Fruit fly (Drosophila melanogaster) whole organism, adult: ENCODE results near the gene CG32374.

Source experiments
- CG11617 ChIP-seq: fragments of 200-800 bp; sonication (Bioruptor generic); optimal IDR thresholded peaks from 2 replicates; lab custom pipeline; 2017; ENCODE audit warnings: mild to moderate bottlenecking, missing biosample characterization, missing genetic modification reagents, missing genetic modification characterization
- CG14711 ChIP-seq: fragments of 200-800 bp; sonication (Bioruptor generic); optimal IDR thresholded peaks from 2 replicates; lab custom pipeline; 2018; ENCODE audit warnings: missing biosample characterization, mild to moderate bottlenecking, missing genetic modification characterization, moderate library complexity
- CG1620 ChIP-seq: fragments of 200-800 bp; sonication (Bioruptor generic); optimal IDR thresholded peaks from 2 replicates; lab custom pipeline; 2016; ENCODE audit warnings: missing biosample characterization, missing genetic modification characterization
- CG33017 ChIP-seq: fragments of 200-800 bp; sonication (Bioruptor generic); optimal IDR thresholded peaks from 2 replicates; lab custom pipeline; 2018; ENCODE audit warnings: missing biosample characterization, mild to moderate bottlenecking, missing genetic modification characterization, moderate library complexity
- CG5204 ChIP-seq: fragments of 200-800 bp; sonication (Bioruptor generic); optimal IDR thresholded peaks from 2 replicates; lab custom pipeline; 2016; ENCODE audit warnings: missing biosample characterization, missing genetic modification characterization
- CG7101 ChIP-seq: fragments of 200-800 bp; sonication (Bioruptor generic); optimal IDR thresholded peaks from 2 replicates; lab custom pipeline; 2018; ENCODE audit warnings: missing biosample characterization, mild to moderate bottlenecking, missing genetic modification characterization, moderate library complexity
- Clk ChIP-seq: fragments of 200-800 bp; sonication (Bioruptor generic); optimal IDR thresholded peaks from 2 replicates; lab custom pipeline; 2017; ENCODE audit warnings: missing biosample characterization, missing genetic modification characterization
- bab1 ChIP-seq: fragments of 200-800 bp; sonication (Bioruptor generic); optimal IDR thresholded peaks from 3 replicates; lab custom pipeline; 2019; ENCODE audit warnings: missing biosample characterization, mild to moderate bottlenecking, missing genetic modification characterization, moderate library complexity
- tj ChIP-seq: fragments of 200-800 bp; sonication (Bioruptor generic); optimal IDR thresholded peaks from 3 replicates; lab custom pipeline; 2017; ENCODE audit warnings: missing biosample characterization, mild to moderate bottlenecking, missing genetic modification characterization, moderate library complexity
- toe ChIP-seq: fragments of 200-800 bp; sonication (Bioruptor generic); optimal IDR thresholded peaks from 2 replicates; lab custom pipeline; 2016; ENCODE audit warnings: missing biosample characterization, missing genetic modification characterization

- no peak for TF ChIP-seq toe (GFP tag; lab: Kevin White, UChicago)
- TF ChIP-seq CG7101 (tag; lab: Kevin White, UChicago) = no peak
- no peak for TF ChIP-seq CG11617
- TF ChIP-seq bab1 = no peak
- TF ChIP-seq CG1620 = no peak
- TF ChIP-seq CG5204 (GFP tag; lab: Kevin White, UChicago) = no peak
- TF ChIP-seq Clk (GFP tag; lab: Kevin White, UChicago) = no peak
- no peak for TF ChIP-seq tj (GFP tag; lab: Kevin White, UChicago)
- no peak for TF ChIP-seq CG14711
- TF ChIP-seq CG33017 (tag; lab: Kevin White, UChicago) = no peak
Observed at dm6 chr3L:7539736-7540135, 1.2 kb downstream of the CG32374 start, which contains the start of gene CG16998.
